Worm (Caenorhabditis elegans) whole organism, midembryonic: Measurements from ENCODE around the gene ceh-1.

Experiments
- T22C8.4 ChIP-seq: fragments of 200-800 bp; sonication (Bioruptor generic); IDR thresholded peaks from 2 replicates; pipeline ENCODE4 v1.3.6; 2022; ENCODE audit warnings: missing genetic modification characterization, missing compliant biosample characterization
- cog-1 ChIP-seq: sonication (generic microtip); optimal IDR thresholded peaks from 2 replicates; lab custom pipeline; 2016; ENCODE audit warnings: missing genetic modification characterization, missing compliant biosample characterization
- flt-1 ChIP-seq: fragments of 200-800 bp; sonication (Bioruptor generic); IDR thresholded peaks from 2 replicates; pipeline ENCODE4 v1.3.6; 2022; ENCODE audit warnings: missing genetic modification characterization, missing compliant biosample characterization
- klf-2 ChIP-seq: fragments of 200-800 bp; sonication (Bioruptor generic); conservative IDR thresholded peaks from 2 replicates; pipeline ENCODE4 v1.3.6; 2022; ENCODE audit warnings: missing genetic modification reagents, missing genetic modification characterization, missing compliant biosample characterization
- med-1 ChIP-seq: sonication (generic microtip); optimal IDR thresholded peaks from 2 replicates; lab custom pipeline; 2017; ENCODE audit warnings: missing genetic modification characterization, mild to moderate bottlenecking, missing compliant biosample characterization, antibody characterized with exemption, missing genetic modification reagents; ENCODE audit not compliant: insufficient read depth
- ref-1 ChIP-seq: fragments of 200-800 bp; sonication (Bioruptor generic); conservative IDR thresholded peaks from 2 replicates; pipeline ENCODE4 v1.3.6; 2022; ENCODE audit warnings: missing genetic modification reagents, missing genetic modification characterization, missing compliant biosample characterization
- tab-1 ChIP-seq: fragments of 200-800 bp; sonication (Bioruptor generic); IDR thresholded peaks from 2 replicates; pipeline ENCODE4 v1.3.6; 2022; ENCODE audit warnings: missing genetic modification characterization, missing compliant biosample characterization
- ztf-23 ChIP-seq: fragments of 200-800 bp; sonication (Bioruptor generic); IDR thresholded peaks from 2 replicates; pipeline ENCODE4 v1.3.6; 2022; ENCODE audit warnings: missing genetic modification reagents, missing genetic modification characterization, missing compliant biosample characterization
- ztf-29 ChIP-seq: fragments of 200-800 bp; sonication (Bioruptor generic); IDR thresholded peaks from 2 replicates; pipeline ENCODE4 v1.3.6; 2022; ENCODE audit warnings: missing genetic modification reagents, missing genetic modification characterization, missing compliant biosample characterization

Gene ceh-1

DNA sequence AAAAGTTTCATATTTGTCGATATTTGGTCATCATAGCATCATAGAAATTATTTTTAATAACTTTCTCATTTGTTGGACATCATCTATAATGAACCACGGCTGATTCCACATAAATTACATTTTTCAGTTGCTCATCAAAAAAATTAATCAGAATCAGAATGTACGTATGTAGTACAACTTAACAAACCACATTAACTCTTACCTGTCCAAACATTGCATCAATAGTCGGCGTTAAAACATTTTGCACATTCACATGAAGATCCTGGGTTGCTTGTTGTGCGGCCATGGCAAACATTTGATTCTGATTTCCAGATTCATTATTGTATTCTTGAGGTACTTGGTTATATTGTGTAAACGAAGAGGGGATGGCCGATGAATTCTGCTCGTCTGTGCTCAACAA is 4.3 kb upstream of the ceh-1 start:
- no peak for TF ChIP-seq klf-2 (GFP tag; lab: Robert Waterston, UW)
- no peak for TF ChIP-seq ref-1
- no peak for TF ChIP-seq ztf-23 (GFP tag; lab: Robert Waterston, UW)
- TF ChIP-seq flt-1: no peak
- TF ChIP-seq cog-1 (tag; lab: Kevin White, UChicago): no peak
- no peak for TF ChIP-seq tab-1 (GFP tag; lab: Robert Waterston, UW)
- no peak for TF ChIP-seq ztf-29
- TF ChIP-seq med-1: no peak
- TF ChIP-seq T22C8.4 (GFP tag; lab: Robert Waterston, UW): no peak

DNA sequence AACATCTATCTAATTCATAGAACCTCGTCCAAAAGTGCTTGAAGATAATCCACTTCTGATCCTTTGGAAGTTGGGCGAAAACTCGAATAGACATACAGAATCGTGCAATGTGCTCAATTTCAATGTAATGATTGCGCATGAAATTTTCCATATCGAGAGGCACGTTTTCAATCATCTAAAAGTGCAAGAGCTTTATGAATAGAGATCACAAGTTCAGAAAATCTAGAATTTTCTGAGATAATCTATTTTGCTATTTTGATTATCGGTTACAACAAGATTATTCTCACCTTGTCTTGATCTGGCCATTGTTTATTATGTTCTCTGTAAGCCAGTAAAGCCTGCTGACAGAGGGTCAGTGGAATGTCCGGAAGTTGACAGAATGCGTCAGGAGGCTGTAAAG is 3.6 kb upstream of the ceh-1 start:
- TF ChIP-seq ztf-23 (GFP tag; lab: Robert Waterston, UW): no peak
- no peak for TF ChIP-seq ref-1
- TF ChIP-seq T22C8.4 (GFP tag; lab: Robert Waterston, UW): no peak
- no peak for TF ChIP-seq med-1
- no peak for TF ChIP-seq cog-1 (tag; lab: Kevin White, UChicago)
- no peak for TF ChIP-seq flt-1
- TF ChIP-seq ztf-29: no peak
- no peak for TF ChIP-seq klf-2 (GFP tag; lab: Robert Waterston, UW)
- TF ChIP-seq tab-1 (GFP tag; lab: Robert Waterston, UW): no peak

DNA sequence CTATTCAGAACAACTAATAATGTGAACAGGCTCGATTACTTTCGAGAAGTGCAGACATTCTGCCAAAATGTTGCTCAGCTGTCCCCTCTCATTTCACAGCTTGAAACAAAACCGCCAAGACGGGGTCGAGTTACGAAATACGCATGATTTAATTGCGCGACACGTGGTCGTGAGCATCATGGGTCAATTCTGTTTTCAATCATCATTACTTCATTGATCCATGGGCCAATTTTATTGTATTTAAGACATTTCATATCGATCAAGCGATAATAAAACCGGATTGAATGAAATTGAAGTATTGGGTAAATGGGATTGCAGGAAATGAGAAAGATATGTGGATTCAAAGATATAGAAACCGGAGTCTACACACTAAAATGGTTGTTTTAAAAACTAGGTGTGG is 1.0 kb downstream of the ceh-1 start:
- TF ChIP-seq ztf-29 (no peak), ztf-23 (GFP tag; lab: Robert Waterston, UW) (no peak), tab-1 (GFP tag; lab: Robert Waterston, UW) (no peak), flt-1 (no peak), ref-1 (no peak), klf-2 (GFP tag; lab: Robert Waterston, UW) (no peak), T22C8.4 (GFP tag; lab: Robert Waterston, UW) (no peak), med-1 (no peak), cog-1 (tag; lab: Kevin White, UChicago) (no peak)

DNA sequence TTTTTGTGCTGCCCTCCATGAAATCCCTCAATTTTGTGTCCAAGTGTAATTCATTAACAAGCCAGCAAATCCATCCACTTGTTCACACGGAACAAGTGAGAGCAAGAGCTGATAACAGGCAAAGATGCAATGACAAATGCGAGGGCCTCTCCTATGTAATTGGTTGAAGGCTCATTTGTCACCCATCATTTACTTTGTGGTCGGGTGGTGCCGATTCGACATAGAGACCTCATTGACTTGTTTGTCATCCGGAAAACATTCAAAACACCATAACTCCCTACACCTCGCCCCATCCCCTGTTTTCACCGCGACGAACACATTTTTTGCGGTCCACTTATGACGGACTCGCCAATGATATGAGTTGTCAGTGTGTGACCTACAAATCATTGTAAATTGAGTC is 2.5 kb downstream of the ceh-1 start:
- TF ChIP-seq ztf-23 (GFP tag; lab: Robert Waterston, UW) (no peak), ref-1 (no peak), ztf-29 (no peak), cog-1 (tag; lab: Kevin White, UChicago) (no peak)

DNA sequence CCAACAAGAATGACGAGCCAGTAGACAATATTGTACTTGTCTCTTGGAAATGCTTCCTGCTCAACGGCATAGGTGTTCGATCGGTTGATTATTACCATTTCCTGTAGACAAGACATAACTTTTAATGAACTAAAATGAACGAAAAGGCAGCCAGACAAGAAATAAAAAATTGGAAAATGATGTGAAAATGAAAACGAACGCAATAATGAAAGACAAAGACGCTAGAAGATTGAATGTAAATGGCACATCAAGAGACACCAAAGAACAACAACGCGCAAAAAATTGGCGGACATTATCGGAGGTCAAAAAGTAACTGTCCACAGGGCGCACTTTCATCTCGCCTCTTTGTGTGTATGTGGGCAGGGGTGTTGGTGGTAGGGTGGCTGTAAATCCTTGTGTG is 4.9 kb downstream of the ceh-1 start, which contains the start of gene ent-5:
TSS of gene ent-5 (minus strand) at position 101 of the 400 bp plus-strand sequence.
- TF ChIP-seq flt-1 (no peak), ztf-23 (GFP tag; lab: Robert Waterston, UW) (no peak), ztf-29 (no peak), ref-1 (no peak), cog-1 (tag; lab: Kevin White, UChicago) (no peak), med-1 (no peak), T22C8.4 (GFP tag; lab: Robert Waterston, UW) (no peak), klf-2 (GFP tag; lab: Robert Waterston, UW) (no peak), tab-1 (GFP tag; lab: Robert Waterston, UW) (no peak)

DNA sequence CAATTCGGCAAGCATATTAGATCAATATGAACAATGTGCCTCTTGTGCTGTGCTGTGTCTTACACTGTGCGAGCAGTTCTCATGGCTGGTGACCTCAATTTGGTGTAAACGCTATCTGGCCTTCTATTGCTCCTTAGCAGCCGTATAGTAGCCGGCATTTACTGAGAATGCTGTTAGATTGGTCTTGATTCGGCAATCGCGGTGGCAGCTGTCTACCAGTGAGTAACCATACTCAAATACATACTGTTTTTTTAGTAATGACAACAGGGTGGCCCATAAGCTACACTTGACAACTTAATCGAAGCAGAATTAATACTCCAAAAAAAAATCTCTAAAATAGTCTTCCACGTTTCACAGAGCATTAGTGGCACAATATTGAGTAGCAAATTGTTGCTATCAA is 6.9 kb downstream of the ceh-1 start, which contains the start of gene C46C11.4:
TSS of gene C46C11.4 (minus strand) at position 101 of the 400 bp plus-strand sequence.
- TF ChIP-seq med-1 (no peak), flt-1 (no peak), ztf-29 (no peak), ref-1 (no peak), ztf-23 (GFP tag; lab: Robert Waterston, UW) (no peak)

DNA sequence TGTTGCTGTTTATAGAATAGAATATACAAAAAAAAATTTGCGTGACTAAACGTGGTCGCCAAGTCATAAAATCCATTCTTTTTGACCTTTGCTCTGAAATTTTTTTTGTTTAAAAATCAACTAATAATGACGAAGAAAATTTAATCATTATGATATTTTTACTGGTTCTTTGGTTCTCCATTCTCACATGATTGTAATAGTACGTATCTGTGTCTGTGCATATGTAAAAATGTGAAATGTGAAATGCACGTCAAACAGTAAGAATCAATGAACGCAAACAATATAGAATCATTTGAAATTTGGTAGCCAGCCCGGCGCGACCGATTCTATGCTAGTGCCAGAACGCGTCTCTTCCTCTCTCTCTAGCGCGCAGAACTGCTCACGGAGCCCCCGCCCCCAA is 17.1 kb downstream of the ceh-1 start, which contains the start of gene hosl-1:
TSS of gene hosl-1 (plus strand) at position 301 of the 400 bp plus-strand sequence.
- no peak for TF ChIP-seq flt-1
- no peak for TF ChIP-seq T22C8.4 (GFP tag; lab: Robert Waterston, UW)
- no peak for TF ChIP-seq cog-1 (tag; lab: Kevin White, UChicago)
- TF ChIP-seq ref-1: no peak

DNA sequence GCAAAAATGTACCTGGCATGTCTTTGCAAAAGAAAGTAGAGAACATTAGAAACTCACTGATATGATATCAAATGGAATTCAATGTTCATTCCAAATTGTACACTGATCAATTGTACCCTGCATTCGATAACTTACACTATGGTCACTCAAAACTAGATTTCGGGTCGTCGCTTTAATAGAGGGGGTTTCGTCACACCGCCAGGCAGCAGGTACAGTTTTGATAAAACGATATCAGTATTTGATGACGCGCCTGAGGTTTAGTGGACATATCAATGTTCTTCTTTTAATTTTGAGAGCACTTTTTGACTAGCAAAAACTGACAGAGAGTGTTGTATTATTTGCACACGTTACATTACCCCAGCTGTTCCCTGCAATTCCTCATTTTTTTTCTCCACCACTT is 17.8 kb downstream of the ceh-1 start:
- TF ChIP-seq flt-1 (no peak), klf-2 (GFP tag; lab: Robert Waterston, UW) (no peak), tab-1 (GFP tag; lab: Robert Waterston, UW) (no peak), ref-1 (no peak), T22C8.4 (GFP tag; lab: Robert Waterston, UW) (no peak), ztf-29 (no peak), ztf-23 (GFP tag; lab: Robert Waterston, UW) (no peak), med-1 (no peak), cog-1 (tag; lab: Kevin White, UChicago) (no peak)

DNA sequence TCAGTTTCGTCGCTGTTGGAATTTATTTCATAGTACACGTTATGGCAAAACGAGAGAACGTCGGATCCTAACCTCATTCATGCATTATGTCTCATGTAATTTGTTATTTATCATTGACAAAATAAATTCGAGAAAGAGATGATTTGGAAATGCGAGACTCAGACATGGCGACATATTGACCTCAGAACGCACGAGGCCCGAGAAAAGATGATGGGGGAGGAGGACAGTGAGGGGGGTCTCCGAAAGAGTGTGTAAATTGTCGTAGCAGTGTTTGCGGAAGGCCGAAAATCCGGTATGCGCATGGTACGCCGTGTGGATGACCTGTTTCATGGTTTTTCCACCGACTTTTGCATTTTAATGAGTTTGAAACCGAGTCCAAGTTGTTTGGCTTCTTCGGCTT is 18.3 kb downstream of the ceh-1 start:
- TF ChIP-seq ztf-23 (GFP tag; lab: Robert Waterston, UW) (no peak), T22C8.4 (GFP tag; lab: Robert Waterston, UW) (no peak), klf-2 (GFP tag; lab: Robert Waterston, UW) (0 out of 2 replicates have a peak, but pooled peaks have one; percentile 5), cog-1 (tag; lab: Kevin White, UChicago) (peak; percentile 70), flt-1 (peak; percentile 53; the same call in 1 of the 2 replicates), tab-1 (GFP tag; lab: Robert Waterston, UW) (peak; percentile 71; the same call in 1 of the 2 replicates)

DNA sequence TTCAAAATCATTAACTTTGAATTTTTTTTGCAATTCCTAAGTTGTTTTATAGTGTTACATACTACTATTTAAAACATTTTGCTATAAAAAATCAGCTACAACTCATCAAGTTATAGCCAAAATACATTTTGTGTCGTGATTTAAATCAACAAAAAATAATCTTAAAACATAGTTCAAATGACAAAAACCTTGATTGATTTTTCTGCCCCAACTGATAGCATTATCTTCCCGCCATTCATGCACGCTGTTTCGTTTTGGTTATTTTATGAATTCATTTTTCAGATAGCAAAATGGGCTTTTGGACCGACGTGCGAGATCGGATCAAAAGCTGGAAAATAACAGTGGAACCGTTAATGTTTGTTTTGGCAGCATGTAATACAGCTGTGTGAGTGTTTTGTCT is 21.9 kb downstream of the ceh-1 start, which contains the start of gene slcr-46.1:
TSS of gene slcr-46.1 (plus strand) at position 274 of the 400 bp plus-strand sequence.
- TF ChIP-seq T22C8.4 (GFP tag; lab: Robert Waterston, UW): no peak
- no peak for TF ChIP-seq ztf-23 (GFP tag; lab: Robert Waterston, UW)
- no peak for TF ChIP-seq tab-1 (GFP tag; lab: Robert Waterston, UW)
- TF ChIP-seq ref-1: no peak
- TF ChIP-seq cog-1 (tag; lab: Kevin White, UChicago): no peak
- TF ChIP-seq flt-1: no peak
